Worm (Caenorhabditis elegans): Measurements from ENCODE around the gene ZC449.2.

DNA sequence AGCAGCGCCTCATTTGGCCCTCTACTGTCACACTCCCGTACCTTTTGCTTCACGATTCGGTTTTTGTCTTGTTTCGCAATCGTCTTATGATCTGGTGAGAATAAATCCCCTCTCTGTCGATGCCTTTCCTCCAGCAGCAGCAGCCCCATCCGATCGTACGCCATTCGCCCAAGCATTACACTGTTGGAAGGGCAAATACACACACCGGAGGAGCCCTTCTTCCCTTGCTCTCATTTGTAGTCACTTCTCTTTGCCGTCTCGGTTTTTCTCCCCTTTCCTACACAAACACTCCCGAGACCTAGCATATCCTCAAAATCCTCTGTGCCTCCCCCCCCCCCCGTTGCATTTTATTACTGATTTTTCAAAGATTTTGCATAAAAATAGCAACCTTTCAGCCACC lies 22.2 kb upstream of the ZC449.2 start, which contains the start of gene set-30:
- TF ChIP-seq unc-62 (GFP tag; optimal IDR thresholded peaks at IDR 0.05) (no peak), Y53G8AR.9 (GFP tag; conservative IDR thresholded peaks at IDR 0.05) (no peak), pbrm-1 (GFP tag; IDR thresholded peaks at IDR 0.05) (no peak), sptf-2 (GFP tag; optimal IDR thresholded peaks at IDR 0.05) (no peak), B0261.1 (tag; optimal IDR thresholded peaks at IDR 0.05) (no peak), ama-1 (optimal IDR thresholded peaks at IDR 0.05) (no peak), ama-1 (GFP tag; optimal IDR thresholded peaks at IDR 0.05) (no peak), F39B2.1 (GFP tag; IDR thresholded peaks at IDR 0.05) (no peak), dpff-1 (tag; optimal IDR thresholded peaks at IDR 0.05) (no peak)
